Worm (Caenorhabditis elegans): Measurements from ENCODE around the gene Y57G11C.14.

Y57G11C.14 gene

ce11 chrIV:14767693-14768251, 31.3 kb upstream of the Y57G11C.14 start, which contains the start of the genes mrps-7 and Y57G11C.3 (continued):
- peak; percentile 33 for TF ChIP-seq nhr-12 (tag; optimal IDR thresholded peaks at IDR 0.05)
- peak in 1 of 2 experiments; percentile 93 for TF ChIP-seq mdl-1 (tag; optimal IDR thresholded peaks at IDR 0.05)

DNA sequence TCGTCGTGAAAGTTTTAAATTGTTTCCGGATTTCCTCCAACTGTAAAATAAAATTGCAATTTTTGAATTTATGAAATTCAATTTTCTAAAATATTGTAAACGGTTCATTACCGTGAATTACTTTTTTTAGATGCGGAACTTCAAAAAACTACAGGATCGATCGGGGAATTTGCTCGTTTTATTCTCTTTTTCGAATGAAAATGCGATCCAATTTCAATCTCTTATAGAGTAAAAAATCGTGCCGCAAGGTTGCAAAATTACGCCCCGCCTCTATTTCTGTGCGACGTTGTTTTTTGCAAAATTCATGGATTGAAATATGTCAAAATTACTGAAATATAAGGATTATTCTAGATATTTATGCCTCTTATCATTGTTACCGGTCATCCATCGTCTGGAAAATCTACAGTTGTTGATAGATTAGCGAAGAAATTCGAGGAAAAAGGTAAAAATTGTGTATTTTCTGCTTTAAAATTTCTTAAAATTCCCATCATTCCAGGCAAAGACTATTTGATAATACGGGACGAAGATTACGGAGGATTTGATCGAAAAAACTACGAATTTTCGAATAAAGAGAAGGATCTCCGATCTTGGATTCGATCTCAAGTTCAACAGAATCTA, 29.8 kb upstream of the Y57G11C.14 start, which contains the start of gene Y57G11C.43:
TSS of gene Y57G11C.43 (plus strand) at position 224 of the 618 bp plus-strand sequence.
- TF ChIP-seq ztf-4 (tag; optimal IDR thresholded peaks at IDR 0.05): no peak
- no peak for TF ChIP-seq fkh-10 (GFP tag; optimal IDR thresholded peaks at IDR 0.05)
- TF ChIP-seq aly-2 (tag; optimal IDR thresholded peaks at IDR 0.05): no peak
- TF ChIP-seq sox-4 (tag; optimal IDR thresholded peaks at IDR 0.05): no peak
- no peak for TF ChIP-seq nhr-85 (tag)
- no peak for TF ChIP-seq lin-35 (GFP tag; optimal IDR thresholded peaks at IDR 0.05)
- no peak for TF ChIP-seq sup-37 (GFP tag; optimal IDR thresholded peaks at IDR 0.05)
- no peak for TF ChIP-seq xbp-1 (tag; optimal IDR thresholded peaks at IDR 0.05)
- no peak for TF ChIP-seq nhr-237 (tag; optimal IDR thresholded peaks at IDR 0.05)
- TF ChIP-seq nhr-71 (tag; optimal IDR thresholded peaks at IDR 0.05): no peak
- no peak for TF ChIP-seq pqm-1 (tag; optimal IDR thresholded peaks at IDR 0.05)
- TF ChIP-seq nhr-84 (tag; optimal IDR thresholded peaks at IDR 0.05): no peak
- TF ChIP-seq irx-1 (tag; optimal IDR thresholded peaks at IDR 0.05): no peak
- TF ChIP-seq isw-1 (GFP tag; IDR thresholded peaks at IDR 0.05): no peak
- no peak for TF ChIP-seq ets-5 (GFP tag; IDR thresholded peaks at IDR 0.05)
- TF ChIP-seq blmp-1 (tag; optimal IDR thresholded peaks at IDR 0.05): no peak

- TF ChIP-seq jun-1 (tag; optimal IDR thresholded peaks at IDR 0.05) (no peak), nhr-77 (tag; optimal IDR thresholded peaks at IDR 0.05) (no peak), efl-1 (optimal IDR thresholded peaks at IDR 0.05) (no peak), efl-1 (GFP tag; optimal IDR thresholded peaks at IDR 0.05 in 1 of 2) (peak in 1 of 2 experiments; percentile 42), C04F5.9 (tag; optimal IDR thresholded peaks at IDR 0.05) (no peak)
Measured at ce11 chrIV:14770663-14771062, 28.4 kb upstream of the Y57G11C.14 start.

DNA sequence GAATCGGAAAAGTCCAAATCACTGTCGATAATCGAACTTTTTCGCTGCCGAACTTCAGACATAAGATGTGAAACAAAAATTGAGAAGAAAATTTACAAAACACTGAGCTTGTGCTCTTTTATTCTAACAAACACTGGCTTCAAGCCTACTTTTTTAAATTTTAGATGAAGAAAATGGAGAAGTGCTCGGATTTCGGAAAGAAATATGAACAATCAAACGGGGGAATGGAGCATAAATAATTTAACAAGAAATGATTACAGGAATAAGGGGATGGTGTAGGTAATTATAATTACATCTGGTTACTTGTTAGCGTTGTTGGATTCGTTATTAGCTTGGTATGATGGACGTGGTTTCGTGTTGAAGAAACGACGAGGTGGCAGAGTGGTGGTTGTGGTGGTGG, 27.8 kb upstream of the Y57G11C.14 start, which contains the start of gene degl-1:
TSS of gene degl-1 (minus strand) at position 101 of the 400 bp plus-strand sequence.
- TF ChIP-seq C34B4.2 (tag; optimal IDR thresholded peaks at IDR 0.05): no peak
- TF ChIP-seq tlp-1 (tag; optimal IDR thresholded peaks at IDR 0.05): no peak
- no peak for TF ChIP-seq nhr-20 (tag; optimal IDR thresholded peaks at IDR 0.05)
- no peak for TF ChIP-seq hlh-4 (tag; optimal IDR thresholded peaks at IDR 0.05)
- TF ChIP-seq sup-37 (GFP tag; optimal IDR thresholded peaks at IDR 0.05): no peak
- no peak for TF ChIP-seq unc-62 (GFP tag; optimal IDR thresholded peaks at IDR 0.05)
- no peak for TF ChIP-seq dpl-1 (GFP tag; optimal IDR thresholded peaks at IDR 0.05)
- no peak for TF ChIP-seq zag-1 (tag; optimal IDR thresholded peaks at IDR 0.05)
- TF ChIP-seq lin-35 (GFP tag; optimal IDR thresholded peaks at IDR 0.05): no peak
- TF ChIP-seq mef-2 (tag; optimal IDR thresholded peaks at IDR 0.05): no peak
- TF ChIP-seq lin-15B (tag; optimal IDR thresholded peaks at IDR 0.05): no peak
- TF ChIP-seq irx-1 (tag; optimal IDR thresholded peaks at IDR 0.05): no peak
- no peak for TF ChIP-seq aha-1 (tag; optimal IDR thresholded peaks at IDR 0.05)
- no peak for TF ChIP-seq ceh-63 (GFP tag; optimal IDR thresholded peaks at IDR 0.05)
- no peak for TF ChIP-seq mep-1 (tag; optimal IDR thresholded peaks at IDR 0.05)
- no peak for TF ChIP-seq tbx-2 (tag; optimal IDR thresholded peaks at IDR 0.05)
- no peak for TF ChIP-seq dsc-1 (tag; optimal IDR thresholded peaks at IDR 0.05)
- no peak for TF ChIP-seq rnt-1 (tag; optimal IDR thresholded peaks at IDR 0.05)
- TF ChIP-seq fos-1 (tag; optimal IDR thresholded peaks at IDR 0.05): no peak
